Fruit fly (Drosophila melanogaster) whole organism, embryonic: ENCODE measurements around the gene deltaCOP.
A peak's percentile ranks its signal among the peaks of the same experiment; 100 is the strongest.

Experiments used
- Ada2b ChIP-seq: fragments of 200-800 bp; sonication (Bioruptor generic); IDR thresholded peaks from 2 replicates; pipeline ENCODE4 v1.3.6; 2022; ENCODE audit warnings: missing biosample characterization, missing genetic modification characterization
- Adf1 ChIP-seq: fragments of 200-800 bp; sonication (Bioruptor generic); IDR thresholded peaks from 2 replicates; pipeline ENCODE4 v1.3.6; 2022; ENCODE audit warnings: missing biosample characterization, missing genetic modification characterization
- Aef1 ChIP-seq: fragments of 200-800 bp; sonication (Bioruptor generic); IDR thresholded peaks from 3 replicates; pipeline ENCODE4 v1.3.6; 2022; ENCODE audit warnings: missing biosample characterization, missing genetic modification characterization
- Awh ChIP-seq: fragments of 200-800 bp; sonication (Bioruptor generic); IDR thresholded peaks from 2 replicates; pipeline ENCODE4, ENCODE4 v1.3.6; 2022; ENCODE audit warnings: missing biosample characterization, missing genetic modification characterization
- Bdp1 ChIP-seq: fragments of 200-800 bp; sonication (Bioruptor generic); optimal IDR thresholded peaks from 3 replicates; lab custom pipeline; 2016; ENCODE audit warnings: missing biosample characterization, missing genetic modification characterization
- CG11085 ChIP-seq: fragments of 200-800 bp; sonication (Bioruptor generic); IDR thresholded peaks from 2 replicates; pipeline ENCODE4 v1.3.6; 2022; ENCODE audit warnings: missing biosample characterization, missing genetic modification characterization
- CG13296 ChIP-seq: fragments of 200-800 bp; sonication (Bioruptor generic); optimal IDR thresholded peaks from 3 replicates; lab custom pipeline; 2018; ENCODE audit warnings: missing biosample characterization, mild to moderate bottlenecking, missing genetic modification characterization
- CG13424 ChIP-seq: fragments of 200-800 bp; sonication (Bioruptor generic); optimal IDR thresholded peaks from 2 replicates; lab custom pipeline; 2019; ENCODE audit warnings: missing biosample characterization, mild to moderate bottlenecking, missing genetic modification characterization, moderate library complexity
- CG15696 ChIP-seq: fragments of 200-800 bp; sonication (Bioruptor generic); optimal IDR thresholded peaks from 2 replicates; lab custom pipeline; 2019; ENCODE audit warnings: missing biosample characterization, mild to moderate bottlenecking, missing genetic modification characterization, moderate library complexity
- CG18764 ChIP-seq: fragments of 200-800 bp; sonication (Bioruptor generic); optimal IDR thresholded peaks from 3 replicates; lab custom pipeline; 2016; ENCODE audit warnings: missing biosample characterization, missing genetic modification characterization
- CG32772 ChIP-seq: fragments of 200-800 bp; sonication (Bioruptor generic); IDR thresholded peaks from 2 replicates; pipeline ENCODE4 v1.3.6; 2022; ENCODE audit warnings: missing biosample characterization, missing genetic modification characterization
- CG34376 ChIP-seq: fragments of 200-800 bp; sonication (Bioruptor generic); optimal IDR thresholded peaks from 2 replicates; lab custom pipeline; 2018; ENCODE audit warnings: missing biosample characterization, mild to moderate bottlenecking, missing genetic modification characterization
- CG6854 ChIP-seq: fragments of 200-800 bp; sonication (Bioruptor generic); optimal IDR thresholded peaks from 3 replicates; lab custom pipeline; 2017; ENCODE audit warnings: missing biosample characterization, mild to moderate bottlenecking, missing genetic modification characterization
- CG7786 ChIP-seq: fragments of 200-800 bp; sonication (Bioruptor generic); optimal IDR thresholded peaks from 2 replicates; lab custom pipeline; 2016; ENCODE audit warnings: missing biosample characterization, missing genetic modification characterization
- CG8388 ChIP-seq: fragments of 200-800 bp; sonication (Bioruptor generic); optimal IDR thresholded peaks from 2 replicates; lab custom pipeline; 2019; ENCODE audit warnings: missing biosample characterization, mild to moderate bottlenecking, missing genetic modification characterization, moderate library complexity
- CG8478 ChIP-seq: fragments of >200 bp; optimal IDR thresholded peaks from 2 replicates; lab custom pipeline; 2018
- CTCF ChIP-seq: fragments of 200-800 bp; sonication (Bioruptor generic); optimal IDR thresholded peaks from 2 replicates; lab custom pipeline; 2017; ENCODE audit warnings: missing biosample characterization, mild to moderate bottlenecking, missing genetic modification characterization, moderate library complexity
- CkIIα-i1 ChIP-seq: fragments of 200-800 bp; sonication (Bioruptor generic); IDR thresholded peaks from 2 replicates; pipeline ENCODE4 v1.3.6; 2022; ENCODE audit warnings: missing biosample characterization, missing genetic modification characterization
- Dek ChIP-seq: fragments of 200-800 bp; sonication (Bioruptor generic); optimal IDR thresholded peaks from 3 replicates; lab custom pipeline; 2019; ENCODE audit warnings: missing biosample characterization, mild to moderate bottlenecking, missing genetic modification characterization, moderate library complexity
- GATAe ChIP-seq: fragments of 200-800 bp; sonication (Bioruptor generic); conservative IDR thresholded peaks from 2 replicates; pipeline ENCODE4 v1.3.6; 2022; ENCODE audit warnings: missing biosample characterization, missing genetic modification characterization
- H2.0 ChIP-seq: fragments of 200-800 bp; sonication (Bioruptor generic); IDR thresholded peaks from 2 replicates; pipeline ENCODE4 v1.3.6; 2022; ENCODE audit warnings: missing biosample characterization, missing genetic modification characterization
- HmgZ ChIP-seq: fragments of 200-800 bp; sonication (Bioruptor generic); optimal IDR thresholded peaks from 2 replicates; lab custom pipeline; 2018; ENCODE audit warnings: missing biosample characterization, mild to moderate bottlenecking, missing genetic modification characterization
- Hr3 ChIP-seq: fragments of 200-800 bp; sonication (Bioruptor generic); optimal IDR thresholded peaks from 3 replicates; lab custom pipeline; 2016; ENCODE audit warnings: missing biosample characterization, missing genetic modification characterization
- Hr51 ChIP-seq, 2 experiments: fragments of 200-800 bp; sonication (Bioruptor generic); optimal IDR thresholded peaks; 2 replicates in 1 of 2; 3 replicates in 1 of 2; lab custom pipeline; 2016 to 2018; ENCODE audit warnings: missing biosample characterization in 2 of 2, missing genetic modification characterization in 2 of 2, mild to moderate bottlenecking in 1 of 2, moderate library complexity in 1 of 2
- NfI ChIP-seq: fragments of 200-800 bp; sonication (Bioruptor generic); optimal IDR thresholded peaks from 3 replicates; lab custom pipeline; 2018; ENCODE audit warnings: missing biosample characterization, mild to moderate bottlenecking, missing genetic modification characterization, moderate library complexity
- PHDP ChIP-seq: fragments of 200-800 bp; sonication (Bioruptor generic); optimal IDR thresholded peaks from 3 replicates; lab custom pipeline; 2018; ENCODE audit warnings: missing biosample characterization, mild to moderate bottlenecking, missing genetic modification characterization, moderate library complexity
- Scr ChIP-seq: fragments of 200-800 bp; sonication (Bioruptor generic); IDR thresholded peaks from 2 replicates; pipeline ENCODE4 v1.3.6; 2022; ENCODE audit warnings: missing biosample characterization, missing genetic modification characterization; ENCODE audit not compliant: partially characterized antibody
- Sox100B ChIP-seq: fragments of 200-800 bp; sonication (Bioruptor generic); optimal IDR thresholded peaks from 3 replicates; lab custom pipeline; 2018; ENCODE audit warnings: missing biosample characterization, mild to moderate bottlenecking, missing genetic modification characterization
- Stat92E ChIP-seq, 3 experiments: fragments of >200 bp in 2 of 3; fragments of 200-800 bp in 1 of 3; sonication (Bioruptor generic) in 1 of 3; optimal IDR thresholded peaks; 2 replicates each; lab custom pipeline; 2017 to 2019; ENCODE audit warnings: missing biosample characterization in 3 of 3, missing genetic modification characterization in 3 of 3, mild to moderate bottlenecking in 1 of 3, moderate library complexity in 1 of 3
- Trl ChIP-seq, 3 experiments: fragments of >200 bp in 2 of 3; fragments of 200-800 bp in 1 of 3; sonication (Bioruptor generic) in 1 of 3; optimal IDR thresholded peaks; 2 replicates in 1 of 3; 3 replicates in 2 of 3; lab custom pipeline; 2016 to 2017; ENCODE audit warnings: missing biosample characterization in 1 of 3, missing genetic modification characterization in 1 of 3
- aop ChIP-seq: fragments of 200-800 bp; sonication (Bioruptor generic); IDR thresholded peaks from 2 replicates; pipeline ENCODE4 v1.3.6; 2022; ENCODE audit warnings: missing biosample characterization, missing genetic modification characterization
- ap ChIP-seq: fragments of 200-800 bp; sonication (Bioruptor generic); IDR thresholded peaks from 2 replicates; pipeline ENCODE4 v1.3.6; 2022; ENCODE audit warnings: missing biosample characterization, missing genetic modification characterization
- ase ChIP-seq: fragments of 200-800 bp; sonication (Bioruptor generic); IDR thresholded peaks from 3 replicates; pipeline ENCODE4 v1.3.6; 2022; ENCODE audit warnings: missing biosample characterization, missing genetic modification characterization
- ato ChIP-seq: fragments of 200-800 bp; sonication (Bioruptor generic); IDR thresholded peaks from 2 replicates; pipeline ENCODE4 v1.3.6; 2022; ENCODE audit warnings: missing biosample characterization, missing genetic modification characterization; ENCODE audit not compliant: partially characterized antibody
- bab2 ChIP-seq: fragments of 200-800 bp; sonication (Bioruptor generic); optimal IDR thresholded peaks from 2 replicates; lab custom pipeline; 2016; ENCODE audit warnings: missing biosample characterization, missing genetic modification characterization
- dimm ChIP-seq: fragments of 200-800 bp; sonication (Bioruptor generic); IDR thresholded peaks from 2 replicates; pipeline ENCODE4 v1.3.6; 2022; ENCODE audit warnings: missing biosample characterization, missing genetic modification characterization
- dmrt11E ChIP-seq: fragments of 200-800 bp; sonication (Bioruptor generic); optimal IDR thresholded peaks from 3 replicates; lab custom pipeline; 2018; ENCODE audit warnings: missing biosample characterization, mild to moderate bottlenecking, missing genetic modification characterization, moderate library complexity
- ems ChIP-seq: fragments of 200-800 bp; sonication (Bioruptor generic); optimal IDR thresholded peaks from 3 replicates; lab custom pipeline; 2016; ENCODE audit warnings: missing biosample characterization, missing genetic modification characterization
- exex ChIP-seq: fragments of 200-800 bp; sonication (Bioruptor generic); optimal IDR thresholded peaks from 4 replicates; lab custom pipeline; 2018; ENCODE audit warnings: missing biosample characterization, mild to moderate bottlenecking, missing genetic modification characterization, moderate library complexity
- fu2 ChIP-seq: fragments of 200-800 bp; sonication (Bioruptor generic); optimal IDR thresholded peaks from 2 replicates; lab custom pipeline; 2016; ENCODE audit warnings: missing biosample characterization, missing genetic modification characterization
- jing ChIP-seq: fragments of 200-800 bp; sonication (Bioruptor generic); optimal IDR thresholded peaks from 2 replicates; lab custom pipeline; 2018; ENCODE audit warnings: missing biosample characterization, mild to moderate bottlenecking, missing genetic modification characterization
- kni ChIP-seq: fragments of 200-800 bp; sonication (Bioruptor generic); optimal IDR thresholded peaks from 3 replicates; lab custom pipeline; 2017; ENCODE audit warnings: mild to moderate bottlenecking, missing biosample characterization, missing genetic modification reagents, missing genetic modification characterization
- lov ChIP-seq, 2 experiments: fragments of 200-800 bp in 1 of 2; fragments of >200 bp in 1 of 2; sonication (Bioruptor generic) in 1 of 2; IDR thresholded peaks in 1 of 2; optimal IDR thresholded peaks in 1 of 2; 2 replicates in 1 of 2; 3 replicates in 1 of 2; pipeline versions ENCODE4 v1.3.6 to Lab custom; 2017 to 2022; ENCODE audit warnings: missing biosample characterization in 1 of 2, missing genetic modification characterization in 1 of 2
- odd ChIP-seq: fragments of 200-800 bp; sonication (Bioruptor generic); optimal IDR thresholded peaks from 2 replicates; lab custom pipeline; 2017; ENCODE audit warnings: missing biosample characterization, mild to moderate bottlenecking, missing genetic modification characterization
- org-1 ChIP-seq: fragments of 200-800 bp; sonication (Bioruptor generic); optimal IDR thresholded peaks from 2 replicates; lab custom pipeline; 2017; ENCODE audit warnings: missing biosample characterization, missing genetic modification characterization
- pnt ChIP-seq: fragments of 200-800 bp; sonication (Bioruptor generic); optimal IDR thresholded peaks from 3 replicates; lab custom pipeline; 2016; ENCODE audit warnings: missing biosample characterization, missing genetic modification characterization
- sens ChIP-seq: fragments of 200-800 bp; sonication (Bioruptor generic); peaks from one replicate; lab custom pipeline; 2016; ENCODE audit warnings: missing biosample characterization, missing genetic modification characterization
- stwl ChIP-seq: fragments of 200-800 bp; sonication (Bioruptor generic); optimal IDR thresholded peaks from 3 replicates; lab custom pipeline; 2018; ENCODE audit warnings: missing biosample characterization, mild to moderate bottlenecking, missing genetic modification characterization, moderate library complexity
- tgo ChIP-seq: fragments of 200-800 bp; sonication (Bioruptor generic); IDR thresholded peaks from 3 replicates; pipeline ENCODE4 v1.3.6; 2022; ENCODE audit warnings: missing biosample characterization, missing genetic modification characterization
- toy ChIP-seq: fragments of 200-800 bp; sonication (Bioruptor generic); IDR thresholded peaks from 2 replicates; pipeline ENCODE4 v1.3.6; 2022; ENCODE audit warnings: missing biosample characterization, missing genetic modification characterization

The deltaCOP gene

dm6 chrX:1899445-1900085 is 38.0 kb upstream of the deltaCOP start (continued):
- no peak for TF ChIP-seq CG11085 (GFP tag; lab: Robert Waterston, UW)
- TF ChIP-seq CG7786 (GFP tag; lab: Kevin White, UChicago), result no peak
- no peak for TF ChIP-seq exex
- TF ChIP-seq jing (GFP tag; lab: Kevin White, UChicago), result no peak
- no peak for TF ChIP-seq ems (GFP tag; lab: Kevin White, UChicago)
- no peak for TF ChIP-seq tgo (GFP tag; lab: Robert Waterston, UW)
- no peak for TF ChIP-seq toy (GFP tag; lab: Robert Waterston, UW)
- peak; percentile 16 for TF ChIP-seq CG34376 (GFP tag; lab: Kevin White, UChicago)
- TF ChIP-seq Aef1 (GFP tag; lab: Robert Waterston, UW), result no peak
- TF ChIP-seq CG13296 (GFP tag; lab: Kevin White, UChicago), result no peak
- 0 out of 2 replicates have a peak, but pooled peaks have one; percentile 21 for TF ChIP-seq Scr (GFP tag; lab: Robert Waterston, UW)
- TF ChIP-seq Hr51 (GFP tag; optimal IDR thresholded peaks at IDR 0.05; lab: Kevin White, UChicago), result no peak
- 0 out of 2 replicates have a peak, but pooled peaks have one; percentile 12 for TF ChIP-seq Adf1
- no peak for TF ChIP-seq NfI (GFP tag; lab: Kevin White, UChicago)
- no peak for TF ChIP-seq dmrt11E (tag; lab: Kevin White, UChicago)
- peak; percentile 19 for TF ChIP-seq HmgZ (tag; lab: Kevin White, UChicago)
- no peak for TF ChIP-seq Bdp1 (GFP tag; lab: Kevin White, UChicago)
- peak; percentile 97 for TF ChIP-seq kni (GFP tag; lab: Kevin White, UChicago)
- no peak for TF ChIP-seq CG32772 (GFP tag; lab: Robert Waterston, UW)
- TF ChIP-seq ase (GFP tag; lab: Robert Waterston, UW), result no peak
- no peak for TF ChIP-seq Dek (tag; lab: Kevin White, UChicago)
- TF ChIP-seq Sox100B, result no peak
- no peak for TF ChIP-seq CG13424 (tag; lab: Kevin White, UChicago)
- TF ChIP-seq org-1 (GFP tag; lab: Kevin White, UChicago), result no peak
- TF ChIP-seq ato, result no peak
- TF ChIP-seq Awh (GFP tag; lab: Robert Waterston, UW), result no peak
- no peak for TF ChIP-seq pnt (GFP tag; lab: Kevin White, UChicago)
- no peak for TF ChIP-seq dimm (GFP tag; lab: Robert Waterston, UW)
- no peak for TF ChIP-seq CG15696
- TF ChIP-seq GATAe (GFP tag; lab: Robert Waterston, UW), result no peak
- TF ChIP-seq bab2 (GFP tag; lab: Kevin White, UChicago), result no peak
- no peak for TF ChIP-seq PHDP (tag; lab: Kevin White, UChicago)
- TF ChIP-seq lov (optimal IDR thresholded peaks at IDR 0.05; lab: Kevin White, UChicago), result no peak
- no peak for TF ChIP-seq lov (GFP tag; IDR thresholded peaks at IDR 0.05; lab: Robert Waterston, UW)
- no peak for TF ChIP-seq CG8388 (GFP tag; lab: Kevin White, UChicago)
- peak; percentile 10 for TF ChIP-seq stwl
- no peak for TF ChIP-seq Hr3
- no peak for TF ChIP-seq odd (GFP tag; lab: Kevin White, UChicago)
- no peak for TF ChIP-seq H2.0
- no peak for TF ChIP-seq CkIIα-i1 (GFP tag; lab: Robert Waterston, UW)
- TF ChIP-seq Stat92E (GFP tag; optimal IDR thresholded peaks at IDR 0.05; lab: Kevin White, UChicago), result peak in 1 of 3 experiments; percentile 61
- peak; percentile 77 for TF ChIP-seq sens (GFP tag; lab: Kevin White, UChicago)
- no peak for TF ChIP-seq fu2 (GFP tag; lab: Kevin White, UChicago)
- TF ChIP-seq aop (GFP tag; lab: Robert Waterston, UW), result no peak
- TF ChIP-seq Trl (optimal IDR thresholded peaks at IDR 0.05; lab: Kevin White, UChicago), result peak; percentile 9 to 53
- TF ChIP-seq Trl (GFP tag; optimal IDR thresholded peaks at IDR 0.05; lab: Kevin White, UChicago), result no peak
- no peak for TF ChIP-seq CG6854 (GFP tag; lab: Kevin White, UChicago)
- peak; percentile 80 for TF ChIP-seq CG8478
- no peak for TF ChIP-seq CTCF (GFP tag; lab: Kevin White, UChicago)
- TF ChIP-seq ap (GFP tag; lab: Robert Waterston, UW), result no peak
- TF ChIP-seq CG18764 (GFP tag; lab: Kevin White, UChicago), result no peak
- TF ChIP-seq Ada2b, result no peak
